Worm (Caenorhabditis elegans): ENCODE data around the gene W03B1.3.

The W03B1.3 gene

ce11 chrIV:4319473-4319872 lies 16.6 kb downstream of the W03B1.3 start:
- TF ChIP-seq elt-3 (tag; optimal IDR thresholded peaks at IDR 0.05) (no peak), ceh-39 (tag; optimal IDR thresholded peaks at IDR 0.05) (no peak), sem-2 (GFP tag; optimal IDR thresholded peaks at IDR 0.05) (no peak), nhr-28 (tag; optimal IDR thresholded peaks at IDR 0.05) (no peak), nhr-12 (tag; optimal IDR thresholded peaks at IDR 0.05) (no peak), ces-1 (GFP tag; optimal IDR thresholded peaks at IDR 0.05) (no peak), zip-8 (tag; optimal IDR thresholded peaks at IDR 0.05) (no peak), unc-39 (tag; optimal IDR thresholded peaks at IDR 0.05) (no peak), flh-1 (GFP tag; optimal IDR thresholded peaks at IDR 0.05) (no peak), drap-1 (GFP tag; optimal IDR thresholded peaks at IDR 0.05) (no peak), nhr-2 (tag; optimal IDR thresholded peaks at IDR 0.05) (no peak), mep-1 (tag; optimal IDR thresholded peaks at IDR 0.05) (no peak), ztf-11 (tag; optimal IDR thresholded peaks at IDR 0.05) (no peak), ceh-83 (GFP tag; optimal IDR thresholded peaks at IDR 0.05) (no peak), nhr-237 (tag; optimal IDR thresholded peaks at IDR 0.05) (no peak)

- TF ChIP-seq mls-2 (tag; optimal IDR thresholded peaks at IDR 0.05) (no peak), pha-4 (tag; optimal IDR thresholded peaks at IDR 0.05) (no peak), unc-39 (tag; optimal IDR thresholded peaks at IDR 0.05) (no peak), blmp-1 (tag; optimal IDR thresholded peaks at IDR 0.05) (no peak), mab-5 (tag; optimal IDR thresholded peaks at IDR 0.05) (no peak), ceh-83 (GFP tag; optimal IDR thresholded peaks at IDR 0.05) (no peak)
Measured at ce11 chrIV:4318056-4318455, 18.0 kb downstream of the W03B1.3 start.

ce11 chrIV:4317638-4318037 lies 18.4 kb downstream of the W03B1.3 start:
- no peak for TF ChIP-seq sem-2 (GFP tag; optimal IDR thresholded peaks at IDR 0.05)

- TF ChIP-seq unc-39 (tag; optimal IDR thresholded peaks at IDR 0.05), result no peak
- no peak for TF ChIP-seq hlh-1 (tag; optimal IDR thresholded peaks at IDR 0.05)
- no peak for TF ChIP-seq M03D4.4 (tag; optimal IDR thresholded peaks at IDR 0.05)
- no peak for TF ChIP-seq ceh-43 (GFP tag; optimal IDR thresholded peaks at IDR 0.05)
- TF ChIP-seq flh-1 (GFP tag; optimal IDR thresholded peaks at IDR 0.05), result no peak
- no peak for TF ChIP-seq unc-120 (tag; optimal IDR thresholded peaks at IDR 0.05; ENCODE audit: poor library complexity, severe bottlenecking)
- no peak for TF ChIP-seq lin-13 (tag; optimal IDR thresholded peaks at IDR 0.05)
Measured at ce11 chrIV:4316813-4317408, 19.1 kb downstream of the W03B1.3 start, which contains the start of gene Y24D9B.1. Gene Y24D9B.1, plus strand, starts transcription at chrIV:4317358.

- no peak for TF ChIP-seq ham-2 (GFP tag; optimal IDR thresholded peaks at IDR 0.05)
- peak; percentile 13 for TF ChIP-seq lsy-2 (tag; optimal IDR thresholded peaks at IDR 0.05)
Measured at ce11 chrIV:4307227-4307946, 28.7 kb downstream of the W03B1.3 start, which contains the start of gene set-9. Gene set-9, plus strand, starts transcription at chrIV:4307896.

ce11 chrIV:4306317-4306716 lies 29.7 kb downstream of the W03B1.3 start:
- TF ChIP-seq snpc-4 (tag; optimal IDR thresholded peaks at IDR 0.05) (no peak), nhr-28 (tag; optimal IDR thresholded peaks at IDR 0.05) (no peak)

- TF ChIP-seq ceh-39 (tag; optimal IDR thresholded peaks at IDR 0.05) (no peak), unc-62 (GFP tag; optimal IDR thresholded peaks at IDR 0.05) (no peak), ham-2 (GFP tag; optimal IDR thresholded peaks at IDR 0.05) (no peak), nhr-2 (tag; optimal IDR thresholded peaks at IDR 0.05) (no peak), blmp-1 (tag; optimal IDR thresholded peaks at IDR 0.05) (no peak)
Measured at ce11 chrIV:4301202-4301601, 34.8 kb downstream of the W03B1.3 start, which contains the start of gene lgc-22. Gene lgc-22, plus strand, starts transcription at chrIV:4301306.

Measured in whole organism, mixed stage, embryonic.